Fruit fly (Drosophila melanogaster) whole organism, embryonic: ENCODE data around the gene Snapin.
A peak's percentile ranks its signal among the peaks of the same experiment; 100 is the strongest.

Source experiments
- Awh ChIP-seq: fragments of 200-800 bp; sonication (Bioruptor generic); IDR thresholded peaks from 2 replicates; pipeline ENCODE4, ENCODE4 v1.3.6; 2022; ENCODE audit warnings: missing biosample characterization, missing genetic modification characterization
- CG10147 ChIP-seq: fragments of 200-800 bp; sonication (Bioruptor generic); optimal IDR thresholded peaks from 2 replicates; lab custom pipeline; 2019; ENCODE audit warnings: missing biosample characterization, mild to moderate bottlenecking, missing genetic modification characterization, moderate library complexity
- CG10321 ChIP-seq: fragments of 200-800 bp; sonication (Bioruptor generic); IDR thresholded peaks from 2 replicates; pipeline ENCODE4 v1.3.6; 2022; ENCODE audit warnings: missing biosample characterization, missing genetic modification characterization
- CG11398 ChIP-seq: fragments of 200-800 bp; sonication (Bioruptor generic); optimal IDR thresholded peaks from 2 replicates; lab custom pipeline; 2016; ENCODE audit warnings: missing biosample characterization, missing genetic modification characterization
- CG12744 ChIP-seq: fragments of 200-800 bp; sonication (Bioruptor generic); optimal IDR thresholded peaks from 2 replicates; lab custom pipeline; 2016; ENCODE audit warnings: missing biosample characterization, missing genetic modification characterization
- CG13287 ChIP-seq: fragments of 200-800 bp; sonication (Bioruptor generic); IDR thresholded peaks from 2 replicates; pipeline ENCODE4 v1.3.6; 2022; ENCODE audit warnings: missing biosample characterization, missing genetic modification characterization; ENCODE audit not compliant: partially characterized antibody
- CG14860 ChIP-seq: fragments of 200-800 bp; sonication (Bioruptor generic); IDR thresholded peaks from 3 replicates; pipeline ENCODE4 v1.3.6; 2022; ENCODE audit warnings: missing biosample characterization, missing genetic modification characterization; ENCODE audit not compliant: partially characterized antibody
- CG15601 ChIP-seq: fragments of 200-800 bp; sonication (Bioruptor generic); optimal IDR thresholded peaks from 3 replicates; lab custom pipeline; 2019; ENCODE audit warnings: missing biosample characterization, mild to moderate bottlenecking, missing genetic modification characterization, moderate library complexity
- CG17361 ChIP-seq: fragments of 200-800 bp; sonication (Bioruptor generic); IDR thresholded peaks from 3 replicates; pipeline ENCODE4 v1.3.6; 2022; ENCODE audit warnings: missing biosample characterization, missing genetic modification characterization
- CG17612 ChIP-seq: fragments of 200-800 bp; sonication (Bioruptor generic); IDR thresholded peaks from 2 replicates; pipeline ENCODE4 v1.3.6; 2022; ENCODE audit warnings: missing biosample characterization, missing genetic modification characterization
- CG30020 ChIP-seq: fragments of 200-800 bp; optimal IDR thresholded peaks from 2 replicates; lab custom pipeline; 2019; ENCODE audit warnings: missing biosample characterization, mild to moderate bottlenecking, missing genetic modification characterization, moderate library complexity
- CG31441 ChIP-seq: fragments of 200-800 bp; sonication (Bioruptor generic); IDR thresholded peaks from 2 replicates; pipeline ENCODE4 v1.3.6; 2022; ENCODE audit warnings: missing biosample characterization, missing genetic modification characterization
- CG32772 ChIP-seq: fragments of 200-800 bp; sonication (Bioruptor generic); IDR thresholded peaks from 2 replicates; pipeline ENCODE4 v1.3.6; 2022; ENCODE audit warnings: missing biosample characterization, missing genetic modification characterization
- CG3281 ChIP-seq: fragments of 200-800 bp; sonication (Bioruptor generic); optimal IDR thresholded peaks from 3 replicates; lab custom pipeline; 2017; ENCODE audit warnings: missing biosample characterization, mild to moderate bottlenecking, missing genetic modification characterization
- CG34224 ChIP-seq: fragments of 200-800 bp; sonication (Bioruptor generic); IDR thresholded peaks from 3 replicates; pipeline ENCODE4 v1.3.6; 2022; ENCODE audit warnings: missing biosample characterization, missing genetic modification characterization; ENCODE audit not compliant: partially characterized antibody
- CG4404 ChIP-seq: fragments of 200-800 bp; sonication (Bioruptor generic); IDR thresholded peaks from 2 replicates; pipeline ENCODE4 v1.3.6; 2022; ENCODE audit warnings: missing biosample characterization, missing genetic modification characterization
- CG7745 ChIP-seq: fragments of 200-800 bp; sonication (Bioruptor generic); optimal IDR thresholded peaks from 2 replicates; lab custom pipeline; 2018; ENCODE audit warnings: missing biosample characterization, mild to moderate bottlenecking, missing genetic modification characterization, moderate library complexity
- CG7928 ChIP-seq: fragments of 200-800 bp; sonication (Bioruptor generic); optimal IDR thresholded peaks from 2 replicates; lab custom pipeline; 2017; ENCODE audit warnings: missing biosample characterization, mild to moderate bottlenecking, missing genetic modification characterization
- CG8290 ChIP-seq, 3 experiments: fragments of 200-800 bp; sonication (Bioruptor generic); optimal IDR thresholded peaks; 2 replicates each; lab custom pipeline; 2016 to 2019; ENCODE audit warnings: missing biosample characterization in 3 of 3, missing genetic modification characterization in 3 of 3, mild to moderate bottlenecking in 2 of 3, moderate library complexity in 1 of 3
- CG9876 ChIP-seq: fragments of 200-800 bp; sonication (Bioruptor generic); optimal IDR thresholded peaks from 2 replicates; lab custom pipeline; 2016; ENCODE audit warnings: missing biosample characterization, missing genetic modification characterization
- CHES-1-like ChIP-seq: fragments of 200-800 bp; sonication (Bioruptor generic); optimal IDR thresholded peaks from 2 replicates; lab custom pipeline; 2016; ENCODE audit warnings: missing biosample characterization, missing genetic modification characterization
- CTCF ChIP-seq: fragments of 200-800 bp; sonication (Bioruptor generic); optimal IDR thresholded peaks from 2 replicates; lab custom pipeline; 2017; ENCODE audit warnings: missing biosample characterization, mild to moderate bottlenecking, missing genetic modification characterization, moderate library complexity
- Chrac-16 ChIP-seq: fragments of 200-800 bp; sonication (Bioruptor generic); optimal IDR thresholded peaks from 3 replicates; lab custom pipeline; 2016; ENCODE audit warnings: missing biosample characterization, missing genetic modification characterization
- CoRest ChIP-seq: fragments of 200-800 bp; sonication (Bioruptor generic); optimal IDR thresholded peaks from 3 replicates; lab custom pipeline; 2018; ENCODE audit warnings: missing biosample characterization, mild to moderate bottlenecking, missing genetic modification characterization, moderate library complexity
- Dip3 ChIP-seq: fragments of 200-800 bp; sonication (Bioruptor generic); optimal IDR thresholded peaks from 3 replicates; lab custom pipeline; 2016; ENCODE audit warnings: missing biosample characterization, missing genetic modification characterization
- HLH3B ChIP-seq: fragments of 200-800 bp; sonication (Bioruptor generic); IDR thresholded peaks from 2 replicates; pipeline ENCODE4 v1.3.6; 2022; ENCODE audit warnings: missing biosample characterization, missing genetic modification characterization
- Hmx ChIP-seq: fragments of 200-800 bp; sonication (Bioruptor generic); optimal IDR thresholded peaks from 2 replicates; lab custom pipeline; 2016; ENCODE audit warnings: missing biosample characterization, missing genetic modification characterization
- Hsf ChIP-seq: fragments of 200-800 bp; sonication (Bioruptor generic); optimal IDR thresholded peaks from 3 replicates; lab custom pipeline; 2016; ENCODE audit warnings: missing biosample characterization, missing genetic modification characterization
- Jarid2 ChIP-seq: fragments of 200-800 bp; sonication (Bioruptor generic); optimal IDR thresholded peaks from 3 replicates; lab custom pipeline; 2017; ENCODE audit warnings: mild to moderate bottlenecking, missing biosample characterization, missing genetic modification reagents, missing genetic modification characterization
- Lpt ChIP-seq: fragments of >200 bp; optimal IDR thresholded peaks from 2 replicates; lab custom pipeline; 2018; ENCODE audit warnings: missing biosample characterization, missing genetic modification characterization
- Med ChIP-seq: fragments of 200-800 bp; sonication (Bioruptor generic); peaks from one replicate; lab custom pipeline; 2016; ENCODE audit warnings: missing biosample characterization, missing genetic modification characterization, mild to moderate bottlenecking, inconsistent platforms, moderate library complexity
- NFAT ChIP-seq: fragments of 200-800 bp; sonication (Bioruptor generic); IDR thresholded peaks from 2 replicates; pipeline ENCODE4 v1.3.6; 2022; ENCODE audit warnings: missing biosample characterization, missing genetic modification characterization
- NK7.1 ChIP-seq: fragments of 200-800 bp; sonication (Bioruptor generic); optimal IDR thresholded peaks from 3 replicates; lab custom pipeline; 2016; ENCODE audit warnings: missing biosample characterization, missing genetic modification characterization
- Xrp1 ChIP-seq: fragments of 200-800 bp; sonication (Bioruptor generic); IDR thresholded peaks from 2 replicates; pipeline ENCODE4 v1.3.6; 2022; ENCODE audit warnings: missing biosample characterization, missing genetic modification characterization
- ac ChIP-seq: fragments of 200-800 bp; sonication (Bioruptor generic); optimal IDR thresholded peaks from 3 replicates; lab custom pipeline; 2017; ENCODE audit warnings: missing biosample characterization, mild to moderate bottlenecking, missing genetic modification characterization
- croc ChIP-seq: fragments of 200-800 bp; sonication (Bioruptor generic); conservative IDR thresholded peaks from 3 replicates; pipeline ENCODE4 v1.3.6; 2022; ENCODE audit warnings: missing biosample characterization, missing genetic modification characterization
- dati ChIP-seq: fragments of 200-800 bp; sonication (Bioruptor generic); IDR thresholded peaks from 2 replicates; pipeline ENCODE4 v1.3.6; 2022; ENCODE audit warnings: missing biosample characterization, missing genetic modification characterization
- gt ChIP-seq: fragments of 200-800 bp; sonication (Bioruptor generic); IDR thresholded peaks from 2 replicates; pipeline ENCODE4 v1.3.6; 2022; ENCODE audit warnings: missing biosample characterization, missing genetic modification characterization
- kay ChIP-seq: fragments of 200-800 bp; sonication (Bioruptor generic); optimal IDR thresholded peaks from 2 replicates; lab custom pipeline; 2016; ENCODE audit warnings: missing biosample characterization, missing genetic modification characterization
- nerfin-1 ChIP-seq: fragments of 200-800 bp; sonication (Bioruptor generic); optimal IDR thresholded peaks from 3 replicates; lab custom pipeline; 2019; ENCODE audit warnings: missing biosample characterization, mild to moderate bottlenecking, missing genetic modification characterization, moderate library complexity
- otp ChIP-seq: fragments of 200-800 bp; sonication (Bioruptor generic); IDR thresholded peaks from 3 replicates; pipeline ENCODE4, ENCODE4 v1.3.6; 2022; ENCODE audit warnings: missing biosample characterization, missing genetic modification characterization
- pros ChIP-seq: fragments of 200-800 bp; sonication (Bioruptor generic); optimal IDR thresholded peaks from 3 replicates; lab custom pipeline; 2019; ENCODE audit warnings: missing biosample characterization, mild to moderate bottlenecking, missing genetic modification characterization, moderate library complexity
- pzg ChIP-seq: fragments of 200-800 bp; sonication (Bioruptor generic); optimal IDR thresholded peaks from 3 replicates; lab custom pipeline; 2018; ENCODE audit warnings: missing biosample characterization, mild to moderate bottlenecking, missing genetic modification characterization, moderate library complexity
- ro ChIP-seq: fragments of 200-800 bp; sonication (Bioruptor generic); IDR thresholded peaks from 2 replicates; pipeline ENCODE4 v1.3.6; 2022; ENCODE audit warnings: missing biosample characterization, missing genetic modification characterization
- slp2 ChIP-seq: fragments of 200-800 bp; sonication (Bioruptor generic); optimal IDR thresholded peaks from 2 replicates; lab custom pipeline; 2016; ENCODE audit warnings: missing biosample characterization, missing genetic modification characterization
- tio ChIP-seq: fragments of 200-800 bp; sonication (Bioruptor generic); optimal IDR thresholded peaks from 2 replicates; lab custom pipeline; 2017; ENCODE audit warnings: missing biosample characterization, missing genetic modification characterization, inconsistent platforms
- usp ChIP-seq: fragments of >200 bp; optimal IDR thresholded peaks from 2 replicates; lab custom pipeline; 2017; ENCODE audit warnings: missing biosample characterization, missing genetic modification characterization
- vnd ChIP-seq: fragments of 200-800 bp; sonication (Bioruptor generic); IDR thresholded peaks from 3 replicates; pipeline ENCODE4 v1.3.6; 2022; ENCODE audit warnings: missing biosample characterization, missing genetic modification characterization; ENCODE audit not compliant: partially characterized antibody
- zen ChIP-seq: fragments of 200-800 bp; sonication (Bioruptor generic); optimal IDR thresholded peaks from 3 replicates; lab custom pipeline; 2018; ENCODE audit warnings: missing biosample characterization, mild to moderate bottlenecking, missing genetic modification characterization, moderate library complexity

The Snapin gene

dm6 chr2L:2782790-2783189 lies 23.3 kb upstream of the Snapin start:
- 0 out of 3 replicates have a peak, but pooled peaks have one; percentile 18 for TF ChIP-seq vnd (GFP tag; lab: Robert Waterston, UW)
- TF ChIP-seq CG17612 (GFP tag; lab: Robert Waterston, UW), result peak; percentile 88
- no peak for TF ChIP-seq gt (GFP tag; lab: Robert Waterston, UW)
- TF ChIP-seq CG8290 (GFP tag; optimal IDR thresholded peaks at IDR 0.05; lab: Kevin White, UChicago), result peak; percentile 97
- peak in 1 of 2 experiments; percentile 91 for TF ChIP-seq CG8290 (tag; optimal IDR thresholded peaks at IDR 0.05; lab: Kevin White, UChicago)
- TF ChIP-seq, all 482 proteins: peak for 3

dm6 chr2L:2771676-2772075 lies 12.2 kb upstream of the Snapin start, which contains the start of gene CG15399:
CG15399 (minus strand) TSS chr2L:2771776.
- TF ChIP-seq CG17361 (GFP tag; lab: Robert Waterston, UW) (no peak), tio (GFP tag; lab: Kevin White, UChicago) (no peak), slp2 (no peak), CG11398 (no peak), Hmx (GFP tag; lab: Kevin White, UChicago) (no peak), Dip3 (no peak), NFAT (GFP tag; lab: Robert Waterston, UW) (no peak), Med (GFP tag; lab: Kevin White, UChicago) (no peak), Awh (GFP tag; lab: Robert Waterston, UW) (no peak), ro (GFP tag; lab: Robert Waterston, UW) (no peak), CG7928 (GFP tag; lab: Kevin White, UChicago) (no peak), CG34224 (no peak), Xrp1 (GFP tag; lab: Robert Waterston, UW) (no peak), ac (GFP tag; lab: Kevin White, UChicago) (no peak), CoRest (no peak), CG32772 (GFP tag; lab: Robert Waterston, UW) (no peak), CG30020 (tag; lab: Kevin White, UChicago) (no peak), CG3281 (no peak), NK7.1 (GFP tag; lab: Kevin White, UChicago) (no peak), Jarid2 (GFP tag; lab: Kevin White, UChicago) (no peak)

dm6 chr2L:2769476-2770185 lies 10.2 kb upstream of the Snapin start, which contains the start of the genes colt and HINT1:
colt (minus strand) TSS chr2L:2770069.
HINT1 (plus strand) TSS chr2L:2770135.
- no peak for TF ChIP-seq croc (GFP tag; lab: Robert Waterston, UW)
- peak; percentile 1 for TF ChIP-seq CG10147
- no peak for TF ChIP-seq usp
- no peak for TF ChIP-seq dati
- no peak for TF ChIP-seq CG14860 (GFP tag; lab: Robert Waterston, UW)
- TF ChIP-seq CG15601 (tag; lab: Kevin White, UChicago), result peak; percentile 49
- TF ChIP-seq CG10321 (GFP tag; lab: Robert Waterston, UW), result no peak
- TF ChIP-seq kay (GFP tag; lab: Kevin White, UChicago), result no peak
- no peak for TF ChIP-seq Hsf (GFP tag; lab: Kevin White, UChicago)
- no peak for TF ChIP-seq otp
- TF ChIP-seq CTCF, result peak; percentile 54
- no peak for TF ChIP-seq CG4404 (GFP tag; lab: Robert Waterston, UW)
- no peak for TF ChIP-seq Lpt (GFP tag; lab: Kevin White, UChicago)
- no peak for TF ChIP-seq CG9876
- peak; percentile 4 for TF ChIP-seq CHES-1-like (GFP tag; lab: Kevin White, UChicago)
- TF ChIP-seq CG13287 (GFP tag; lab: Robert Waterston, UW), result peak; percentile 61; the same call in 1 of the 2 replicates
- TF ChIP-seq CG12744 (GFP tag; lab: Kevin White, UChicago), result no peak
- peak; percentile 34; the same call in 1 of the 2 replicates for TF ChIP-seq CG31441 (GFP tag; lab: Robert Waterston, UW)
- no peak for TF ChIP-seq HLH3B (GFP tag; lab: Robert Waterston, UW)
- TF ChIP-seq Chrac-16 (GFP tag; lab: Kevin White, UChicago), result no peak
- peak; percentile 40 for TF ChIP-seq zen
- peak; percentile 85 for TF ChIP-seq pzg (GFP tag; lab: Kevin White, UChicago)
- peak; percentile 72 for TF ChIP-seq CG30020 (tag; lab: Kevin White, UChicago)
- TF ChIP-seq CG7745 (tag; lab: Kevin White, UChicago), result no peak
- TF ChIP-seq nerfin-1 (tag; lab: Kevin White, UChicago), result peak; percentile 56
- no peak for TF ChIP-seq pros (GFP tag; lab: Kevin White, UChicago)
